Fruit fly (Drosophila melanogaster) S2 (cell line): ENCODE data around the gene pins.

ENCODE experiments used
- CG8478 ChIP-seq: fragments of >200 bp; optimal IDR thresholded peaks from 2 replicates; lab custom pipeline; 2018
- CTCF ChIP-seq, 2 experiments: fragments of >200 bp; optimal IDR thresholded peaks; 2 replicates each; lab custom pipeline; 2018

DNA sequence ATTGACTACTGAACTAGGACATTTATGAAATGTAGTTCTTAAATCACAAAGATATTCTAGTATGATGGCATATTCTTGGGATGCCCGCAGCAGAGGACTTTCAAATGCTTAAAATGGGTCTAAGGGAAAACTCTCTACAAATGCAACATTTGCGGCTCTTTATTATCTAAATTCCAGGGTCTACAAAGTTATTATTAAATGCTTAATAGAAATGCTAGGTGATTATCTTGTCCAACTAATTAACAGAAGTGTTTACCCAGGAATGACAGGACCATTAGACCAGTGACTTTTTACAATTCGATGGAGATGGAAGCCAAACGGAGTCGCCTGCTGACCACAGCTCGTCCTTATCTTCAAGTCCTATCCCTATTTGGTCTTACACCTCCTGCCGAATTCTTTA, 38.5 kb upstream of the pins start, which contains the start of gene Gr98c:
- TF ChIP-seq CTCF (optimal IDR thresholded peaks at IDR 0.05; lab: Kevin White, UChicago) (no peak), CG8478 (lab: Kevin White, UChicago) (no peak)
